Fruit fly (Drosophila melanogaster) whole organism, wandering third instar larva: ENCODE measurements around the gene CG2991.

Source experiments
- GATAd ChIP-seq: sonication (Bioruptor generic); optimal IDR thresholded peaks from 2 replicates; lab custom pipeline; 2016; ENCODE audit warnings: missing biosample characterization, missing genetic modification characterization
- HLH106 ChIP-seq: fragments of 200-800 bp; optimal IDR thresholded peaks from 3 replicates; lab custom pipeline; 2019; ENCODE audit warnings: missing biosample characterization, mild to moderate bottlenecking, missing genetic modification characterization, moderate library complexity
- N ChIP-seq: fragments of >200 bp; optimal IDR thresholded peaks from 2 replicates; lab custom pipeline; 2018; ENCODE audit warnings: missing biosample characterization, missing external identifiers, missing genetic modification characterization
- psq ChIP-seq: fragments of 200-800 bp; sonication (Bioruptor generic); optimal IDR thresholded peaks from 3 replicates; lab custom pipeline; 2017; ENCODE audit warnings: missing biosample characterization, mild to moderate bottlenecking, missing genetic modification characterization, moderate library complexity

dm6 chr2L:2909495-2909894 lies 52.5 kb downstream of the CG2991 start:
- TF ChIP-seq N (GFP tag; lab: Kevin White, UChicago) (no peak), psq (GFP tag; lab: Kevin White, UChicago) (no peak), HLH106 (no peak), GATAd (GFP tag; lab: Kevin White, UChicago) (no peak)
